Worm (Caenorhabditis elegans) whole organism, young adult: ENCODE measurements around the gene F56C9.3.

Experiments
- F22D6.2 ChIP-seq: sonication (generic microtip); optimal IDR thresholded peaks from 2 replicates; lab custom pipeline; 2016; ENCODE audit warnings: mild to moderate bottlenecking, missing genetic modification characterization, missing compliant biosample characterization
- cebp-1 ChIP-seq, 2 experiments: fragments of 200-800 bp in 1 of 2; sonication (Bioruptor generic) in 1 of 2; sonication (generic microtip) in 1 of 2; IDR thresholded peaks in 1 of 2; optimal IDR thresholded peaks in 1 of 2; 2 replicates each; pipeline versions ENCODE4 v1.3.6 to Lab custom; 2017 to 2022; ENCODE audit warnings: missing compliant biosample characterization in 2 of 2, missing genetic modification characterization in 2 of 2, mild to moderate bottlenecking in 1 of 2, missing genetic modification reagents in 1 of 2, moderate library complexity in 1 of 2
- ceh-27 ChIP-seq: fragments of 200-800 bp; sonication (Bioruptor generic); optimal IDR thresholded peaks from 2 replicates; lab custom pipeline; 2018; ENCODE audit warnings: mild to moderate bottlenecking, missing genetic modification characterization, moderate library complexity, missing compliant biosample characterization
- chd-7 ChIP-seq: sonication (generic microtip); optimal IDR thresholded peaks from 2 replicates; lab custom pipeline; 2016; ENCODE audit warnings: mild to moderate bottlenecking, missing genetic modification characterization, moderate library complexity, missing compliant biosample characterization
- madf-3 ChIP-seq: fragments of 200-800 bp; sonication (Bioruptor generic); IDR thresholded peaks from 2 replicates; pipeline ENCODE4 v1.3.6; 2022; ENCODE audit warnings: missing genetic modification reagents, missing genetic modification characterization, missing compliant biosample characterization
- mxl-1 ChIP-seq: sonication (generic microtip); optimal IDR thresholded peaks from 2 replicates; lab custom pipeline; 2016; ENCODE audit warnings: missing genetic modification characterization, missing compliant biosample characterization
- nhr-27 ChIP-seq: fragments of 200-800 bp; sonication (Bioruptor generic); optimal IDR thresholded peaks from 2 replicates; lab custom pipeline; 2018; ENCODE audit warnings: mild to moderate bottlenecking, missing genetic modification characterization, moderate library complexity, missing compliant biosample characterization
- pha-4 ChIP-seq: fragments of 150-350 bp; sonication (generic microtip); optimal IDR thresholded peaks from 2 replicates; lab custom pipeline; 2014; ENCODE audit warnings: missing biosample characterization, missing genetic modification reagents, missing genetic modification characterization
- rec-8 ChIP-seq, 2 experiments: sonication (generic microtip); optimal IDR thresholded peaks; 2 replicates each; lab custom pipeline; 2016; ENCODE audit warnings: mild to moderate bottlenecking in 2 of 2, missing genetic modification characterization in 2 of 2, missing genetic modification reagents in 2 of 2, missing genotype in 2 of 2, missing biosample characterization in 1 of 2, missing compliant biosample characterization in 1 of 2, moderate library complexity in 1 of 2
- snpc-1.1 ChIP-seq: sonication (generic microtip); optimal IDR thresholded peaks from 2 replicates; lab custom pipeline; 2017; ENCODE audit warnings: missing genetic modification characterization, mild to moderate bottlenecking, missing compliant biosample characterization, antibody characterized with exemption, moderate library complexity, missing genotype, missing genetic modification reagents; ENCODE audit not compliant: insufficient read depth
- snpc-1.3 ChIP-seq: sonication (generic microtip); optimal IDR thresholded peaks from 2 replicates; lab custom pipeline; 2017; ENCODE audit warnings: missing genetic modification characterization, mild to moderate bottlenecking, missing compliant biosample characterization, antibody characterized with exemption, moderate library complexity, missing genotype, missing genetic modification reagents; ENCODE audit not compliant: insufficient read depth
- ztf-6 ChIP-seq: fragments of 200-800 bp; sonication (Bioruptor generic); IDR thresholded peaks from 2 replicates; pipeline ENCODE4 v1.3.6; 2022; ENCODE audit warnings: missing genetic modification reagents, missing genetic modification characterization, missing compliant biosample characterization

DNA sequence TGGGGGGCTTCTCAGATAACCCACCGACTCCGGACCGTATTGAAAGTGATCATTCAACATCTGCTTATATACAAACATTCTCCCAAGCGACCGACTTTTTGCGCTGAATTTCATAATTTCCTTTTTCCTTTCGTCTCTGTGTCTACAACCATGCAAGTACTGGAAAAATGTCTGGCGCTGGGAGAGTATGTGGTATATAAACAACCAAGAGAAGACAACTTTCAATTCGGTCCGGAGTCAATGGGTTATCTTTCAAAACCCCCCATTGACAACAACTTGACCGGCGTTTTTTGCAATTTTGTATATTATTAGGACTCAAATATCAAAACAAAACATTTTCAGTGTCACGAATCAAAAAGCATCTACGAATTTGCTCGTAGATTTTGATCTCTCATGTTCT is 32.6 kb upstream of the F56C9.3 start:
- TF ChIP-seq mxl-1 (tag; lab: Kevin White, UChicago) (no peak), ceh-27 (GFP tag; lab: Kevin White, UChicago) (peak; percentile 72), madf-3 (GFP tag; lab: Robert Waterston, UW) (no peak), chd-7 (peak; percentile 71), ztf-6 (no peak), snpc-1.3 (tag; lab: Kevin White, UChicago) (peak; percentile 49), cebp-1 (GFP tag; IDR thresholded peaks at IDR 0.05; lab: Robert Waterston, UW) (peak; percentile 92), cebp-1 (tag; optimal IDR thresholded peaks at IDR 0.05; lab: Kevin White, UChicago) (peak; percentile 98), rec-8 (tag; optimal IDR thresholded peaks at IDR 0.05; lab: Kevin White, UChicago) (peak in 1 of 2 experiments; percentile 6), F22D6.2 (tag; lab: Kevin White, UChicago) (peak; percentile 41), snpc-1.1 (tag; lab: Kevin White, UChicago) (peak; percentile 73), pha-4 (tag; lab: Kevin White, UChicago) (no peak), nhr-27 (tag; lab: Kevin White, UChicago) (peak; percentile 30)
